Fruit fly (Drosophila melanogaster): Measurements from ENCODE around the gene Rh6.

Rh6 gene

DNA sequence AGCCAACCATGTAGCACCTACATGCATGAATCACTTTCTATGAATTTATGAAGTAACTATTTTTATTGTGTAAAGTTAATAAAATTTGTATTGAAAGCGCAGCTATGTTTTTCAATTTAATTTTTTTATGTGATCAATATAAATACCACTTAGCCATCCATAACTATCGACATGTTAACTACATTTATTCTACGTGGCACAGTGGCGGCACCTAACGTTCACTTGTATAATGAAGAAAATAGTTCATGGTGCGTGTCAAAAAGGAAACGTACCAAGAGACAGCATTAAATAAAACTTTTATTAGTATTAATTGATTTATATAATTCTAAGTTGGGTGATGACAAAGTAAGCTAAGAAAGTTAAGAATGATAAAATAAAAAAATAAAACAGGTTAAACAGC lies 10.3 kb downstream of the Rh6 start:
- TF ChIP-seq Myc (optimal IDR thresholded peaks at IDR 0.05) (no peak), h (optimal IDR thresholded peaks at IDR 0.05) (no peak), ttk (optimal IDR thresholded peaks at IDR 0.05) (no peak), insv (optimal IDR thresholded peaks at IDR 0.05) (no peak), Sin3A (optimal IDR thresholded peaks at IDR 0.05) (no peak), psq (optimal IDR thresholded peaks at IDR 0.05) (no peak)

DNA sequence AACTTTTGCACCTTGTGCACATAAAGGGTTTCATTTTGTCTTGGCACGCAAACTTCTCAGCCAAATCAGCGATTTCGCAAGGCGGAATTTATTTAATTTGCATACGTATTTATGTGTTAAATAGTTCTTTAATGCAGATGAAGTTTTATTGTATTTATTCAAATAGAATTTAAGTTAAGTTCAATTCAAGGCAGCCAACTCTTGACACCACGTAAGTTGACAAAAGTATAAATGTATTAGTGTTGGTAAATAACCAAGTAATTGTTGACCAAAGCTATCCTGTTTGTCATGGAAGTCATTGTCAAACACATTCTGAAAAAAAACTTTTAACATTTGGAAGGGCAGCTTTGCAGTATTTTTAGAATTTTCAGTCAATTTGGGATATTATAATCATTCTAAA lies 11.3 kb downstream of the Rh6 start, which contains the start of gene maca:
maca (plus strand) TSS at position 301 of the 400 bp plus-strand sequence.
- no peak for TF ChIP-seq Sin3A (optimal IDR thresholded peaks at IDR 0.05)
- no peak for TF ChIP-seq h (optimal IDR thresholded peaks at IDR 0.05)
- TF ChIP-seq ttk (optimal IDR thresholded peaks at IDR 0.05) = no peak
- no peak for TF ChIP-seq psq (optimal IDR thresholded peaks at IDR 0.05)
- TF ChIP-seq insv (optimal IDR thresholded peaks at IDR 0.05) = no peak
- TF ChIP-seq Myc (optimal IDR thresholded peaks at IDR 0.05) = no peak

DNA sequence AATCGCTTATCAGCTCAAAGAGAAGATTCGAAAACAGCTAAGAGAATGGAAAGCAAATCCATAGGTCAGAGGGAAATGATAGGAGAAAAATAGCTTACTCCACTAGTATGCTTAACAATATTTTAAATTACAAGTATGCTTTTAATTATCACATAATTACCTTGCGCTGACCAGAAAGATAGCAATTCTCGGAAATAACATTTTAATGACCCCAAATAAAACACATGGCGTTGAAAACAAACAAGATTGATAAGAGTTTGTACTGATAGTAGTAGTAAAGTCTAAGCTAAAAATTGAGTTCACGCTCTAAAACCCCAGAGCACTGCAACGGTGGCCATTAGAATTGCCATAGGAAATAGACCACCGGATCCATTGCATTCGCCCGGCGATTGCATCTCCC lies 24.8 kb downstream of the Rh6 start:
- TF ChIP-seq h (optimal IDR thresholded peaks at IDR 0.05) = no peak
- TF ChIP-seq Myc (optimal IDR thresholded peaks at IDR 0.05) = no peak
- no peak for TF ChIP-seq ttk (optimal IDR thresholded peaks at IDR 0.05)
- TF ChIP-seq Sin3A (optimal IDR thresholded peaks at IDR 0.05) = no peak
- TF ChIP-seq insv (optimal IDR thresholded peaks at IDR 0.05) = no peak
- no peak for TF ChIP-seq psq (optimal IDR thresholded peaks at IDR 0.05)

DNA sequence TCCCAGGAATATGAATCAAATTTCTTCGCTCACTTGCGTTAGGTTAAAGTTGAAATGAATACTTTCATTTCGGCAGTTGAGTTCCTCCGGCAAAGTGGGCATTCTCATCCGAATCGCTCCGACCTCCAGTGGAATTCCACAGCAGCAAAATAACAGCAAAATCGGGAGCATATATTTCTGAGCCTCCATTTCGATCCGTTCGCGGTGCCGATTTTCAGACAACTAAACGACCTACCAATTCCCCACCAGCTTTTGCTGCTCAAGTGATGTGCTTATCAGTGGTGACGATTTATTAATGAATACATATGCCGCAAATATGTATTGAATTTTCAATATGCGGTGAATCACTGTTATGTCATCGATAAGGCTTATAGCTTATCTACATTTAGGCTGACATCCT lies 25.7 kb downstream of the Rh6 start, which contains the start of gene CG44014:
CG44014 (minus strand) TSS at position 256 of the 400 bp plus-strand sequence.
- TF ChIP-seq Myc (optimal IDR thresholded peaks at IDR 0.05) = no peak
- no peak for TF ChIP-seq psq (optimal IDR thresholded peaks at IDR 0.05)
- no peak for TF ChIP-seq ttk (optimal IDR thresholded peaks at IDR 0.05)

DNA sequence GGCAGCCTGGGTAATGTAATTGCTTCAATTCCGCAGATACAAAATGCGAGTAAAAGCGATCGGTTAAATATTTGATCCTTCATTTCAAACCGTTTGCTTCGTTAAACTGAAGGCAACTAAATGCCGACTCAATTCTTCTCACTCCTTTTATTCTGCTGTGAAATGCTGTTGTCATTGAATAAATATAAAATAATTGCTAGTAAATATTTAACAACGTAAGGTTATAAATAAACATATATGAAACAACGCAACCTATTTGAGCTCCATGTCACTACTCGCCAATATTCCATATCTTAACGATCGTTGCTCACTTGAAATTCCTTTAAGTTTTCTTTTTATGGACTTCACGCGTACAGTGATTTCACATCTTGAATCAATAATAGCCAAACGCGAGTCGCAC lies 26.9 kb downstream of the Rh6 start, which contains the start of gene CG44013:
CG44013 (minus strand) TSS at position 101 of the 400 bp plus-strand sequence.
- TF ChIP-seq Sin3A (optimal IDR thresholded peaks at IDR 0.05) (no peak), Myc (optimal IDR thresholded peaks at IDR 0.05) (no peak), ttk (optimal IDR thresholded peaks at IDR 0.05) (no peak), h (optimal IDR thresholded peaks at IDR 0.05) (no peak), insv (optimal IDR thresholded peaks at IDR 0.05) (no peak), psq (optimal IDR thresholded peaks at IDR 0.05) (no peak)

DNA sequence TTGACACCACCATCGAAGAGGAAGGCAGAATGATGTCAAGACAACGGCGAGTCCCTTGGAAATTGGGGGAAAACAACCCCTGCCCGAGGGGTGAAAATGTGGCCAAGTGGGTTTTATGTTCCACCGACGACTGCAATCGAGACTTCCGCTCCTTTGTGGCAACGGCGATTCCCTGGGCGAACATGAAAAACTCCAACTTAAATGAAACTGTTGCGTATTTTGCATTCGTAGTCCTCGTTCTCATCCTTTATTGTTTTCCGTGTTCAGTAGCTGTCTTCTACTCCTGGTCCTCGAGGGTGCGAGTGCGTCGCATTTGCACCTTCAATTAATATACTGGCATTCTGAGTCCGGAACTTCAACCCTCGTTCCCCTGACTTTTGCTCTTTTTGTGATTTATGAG lies 29.3 kb downstream of the Rh6 start:
- TF ChIP-seq Sin3A (optimal IDR thresholded peaks at IDR 0.05) = no peak
- TF ChIP-seq Myc (optimal IDR thresholded peaks at IDR 0.05) = no peak

DNA sequence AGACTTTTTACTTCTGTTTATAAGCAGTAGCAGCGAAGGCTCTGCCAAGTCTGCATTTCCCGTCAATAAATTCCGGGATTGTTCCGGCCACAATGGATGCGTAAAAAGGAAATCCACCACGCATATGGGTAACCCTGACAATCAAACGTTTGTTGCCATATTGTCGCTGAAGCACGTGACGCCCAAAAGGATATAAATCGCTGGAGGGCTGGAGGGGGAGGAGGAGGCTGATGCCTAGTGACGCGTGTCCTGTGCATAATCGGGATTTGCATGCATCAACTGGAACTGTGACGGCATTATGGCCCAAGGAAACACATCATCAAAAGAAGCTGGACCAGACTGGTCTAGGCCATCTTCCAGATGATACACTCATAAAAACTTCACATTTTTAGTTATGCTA lies 30.2 kb downstream of the Rh6 start:
- TF ChIP-seq Myc (optimal IDR thresholded peaks at IDR 0.05) (no peak), Sin3A (optimal IDR thresholded peaks at IDR 0.05) (no peak), h (optimal IDR thresholded peaks at IDR 0.05) (no peak), psq (optimal IDR thresholded peaks at IDR 0.05) (no peak), insv (optimal IDR thresholded peaks at IDR 0.05) (no peak), ttk (optimal IDR thresholded peaks at IDR 0.05) (no peak)

DNA sequence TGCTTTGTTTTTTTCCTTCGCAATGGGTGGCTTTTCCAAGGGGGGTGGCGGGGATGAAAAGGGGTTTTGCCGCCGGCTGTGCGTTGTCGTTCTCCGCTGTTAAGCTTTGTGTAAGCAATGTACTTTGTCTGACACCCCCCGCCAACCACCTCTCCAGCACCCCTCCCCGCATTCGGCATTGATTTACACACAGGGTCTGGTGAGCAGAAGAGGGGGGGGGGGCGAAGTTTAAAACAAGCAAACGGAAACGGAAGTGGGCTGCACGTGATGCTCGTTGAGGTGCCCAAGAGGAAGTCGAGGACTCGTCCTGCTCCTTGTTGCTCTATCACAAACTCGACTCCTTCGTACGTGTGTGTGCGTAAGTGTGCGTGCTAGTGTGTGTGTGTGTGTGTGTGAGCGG lies 34.2 kb downstream of the Rh6 start:
- no peak for TF ChIP-seq h (optimal IDR thresholded peaks at IDR 0.05)
- TF ChIP-seq psq (optimal IDR thresholded peaks at IDR 0.05) = no peak
- TF ChIP-seq Myc (optimal IDR thresholded peaks at IDR 0.05) = no peak
- TF ChIP-seq insv (optimal IDR thresholded peaks at IDR 0.05) = no peak
- no peak for TF ChIP-seq ttk (optimal IDR thresholded peaks at IDR 0.05)
- TF ChIP-seq Sin3A (optimal IDR thresholded peaks at IDR 0.05) = no peak

DNA sequence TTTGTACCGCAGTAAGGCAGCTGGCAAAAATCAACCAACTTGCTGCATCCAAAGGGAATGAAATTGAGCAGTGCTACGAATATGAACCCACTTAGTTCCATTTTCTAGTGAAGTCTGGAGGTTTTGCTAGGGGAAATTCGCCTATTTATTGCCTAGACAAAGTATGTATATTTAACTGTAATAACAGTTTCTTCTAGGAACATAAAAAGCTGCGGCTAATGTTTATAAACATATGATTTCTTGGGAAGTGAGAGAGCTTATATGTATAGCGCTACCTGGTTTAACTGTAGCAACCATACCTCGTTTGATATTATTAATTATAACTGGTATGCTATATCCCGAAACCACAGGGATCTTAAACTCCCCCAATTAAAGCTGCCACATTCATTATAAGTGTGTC lies 48.4 kb downstream of the Rh6 start, which contains the start of gene CG31296:
CG31296 (minus strand) TSS at position 101 of the 400 bp plus-strand sequence.
- TF ChIP-seq ttk (optimal IDR thresholded peaks at IDR 0.05) = no peak
- TF ChIP-seq insv (optimal IDR thresholded peaks at IDR 0.05) = no peak
- TF ChIP-seq Myc (optimal IDR thresholded peaks at IDR 0.05) = no peak
- no peak for TF ChIP-seq Sin3A (optimal IDR thresholded peaks at IDR 0.05)
- no peak for TF ChIP-seq psq (optimal IDR thresholded peaks at IDR 0.05)
- TF ChIP-seq h (optimal IDR thresholded peaks at IDR 0.05) = no peak

Data from Kc167 (cell line).